Fruit fly (Drosophila melanogaster): ENCODE data around the gene SmydA-2.

SmydA-2 gene

DNA sequence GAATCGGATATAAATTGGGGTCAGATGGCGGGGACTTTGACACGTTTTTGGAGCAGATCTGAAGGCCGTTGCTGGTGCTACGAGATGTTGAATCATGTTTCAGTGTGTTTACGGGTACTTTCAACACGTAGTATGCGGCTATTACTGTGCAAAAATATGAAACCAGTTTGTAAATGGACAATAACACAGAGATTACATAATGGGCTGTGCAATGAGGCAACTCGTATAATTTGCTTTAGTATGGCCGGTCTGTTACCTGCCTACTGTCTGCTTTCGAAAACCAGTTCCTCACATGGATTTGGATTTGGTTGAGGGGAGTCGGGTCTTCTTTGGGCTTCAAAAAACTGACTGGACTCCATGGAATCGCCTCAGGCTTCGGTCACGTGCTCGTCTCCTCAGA, 50.7 kb downstream of the SmydA-2 start (continued):
- TF ChIP-seq Ets21C (GFP tag; optimal IDR thresholded peaks at IDR 0.05), result no peak
- TF ChIP-seq svp (GFP tag), result no peak
